Worm (Caenorhabditis elegans): ENCODE measurements around the gene B0432.8.

ce11 chrII:283594-283993 is 5.1 kb upstream of the B0432.8 start, which contains the start of gene B0432.9:
- TF ChIP-seq unc-39 (tag; optimal IDR thresholded peaks at IDR 0.05), result no peak
- no peak for TF ChIP-seq elt-2 (tag; optimal IDR thresholded peaks at IDR 0.05)
- TF ChIP-seq pqm-1 (tag; optimal IDR thresholded peaks at IDR 0.05), result no peak
- TF ChIP-seq ceh-9 (tag; optimal IDR thresholded peaks at IDR 0.05), result no peak
- no peak for TF ChIP-seq daf-12 (tag; optimal IDR thresholded peaks at IDR 0.05)
- TF ChIP-seq fos-1 (tag; optimal IDR thresholded peaks at IDR 0.05), result no peak
- no peak for TF ChIP-seq ama-1 (optimal IDR thresholded peaks at IDR 0.05)
- TF ChIP-seq mdl-1 (tag; optimal IDR thresholded peaks at IDR 0.05), result no peak

Measured in whole organism, L3 larva.